Fruit fly (Drosophila melanogaster): ENCODE measurements around the gene CG42557.

dm6 chr3R:29914246-29914645, 18.8 kb upstream of the CG42557 start, which contains the start of gene Capa:
- TF ChIP-seq CG8478 (optimal IDR thresholded peaks at IDR 0.05) (no peak), CTCF (optimal IDR thresholded peaks at IDR 0.05) (no peak)

Measured in S2 (cell line).